Fruit fly (Drosophila melanogaster): ENCODE data around the gene GCC88.

Gene GCC88

dm6 chr3R:11200885-11201421 lies 29.4 kb downstream of the GCC88 start:
- peak; percentile 94 for TF ChIP-seq noc (tag; optimal IDR thresholded peaks at IDR 0.05)

DNA sequence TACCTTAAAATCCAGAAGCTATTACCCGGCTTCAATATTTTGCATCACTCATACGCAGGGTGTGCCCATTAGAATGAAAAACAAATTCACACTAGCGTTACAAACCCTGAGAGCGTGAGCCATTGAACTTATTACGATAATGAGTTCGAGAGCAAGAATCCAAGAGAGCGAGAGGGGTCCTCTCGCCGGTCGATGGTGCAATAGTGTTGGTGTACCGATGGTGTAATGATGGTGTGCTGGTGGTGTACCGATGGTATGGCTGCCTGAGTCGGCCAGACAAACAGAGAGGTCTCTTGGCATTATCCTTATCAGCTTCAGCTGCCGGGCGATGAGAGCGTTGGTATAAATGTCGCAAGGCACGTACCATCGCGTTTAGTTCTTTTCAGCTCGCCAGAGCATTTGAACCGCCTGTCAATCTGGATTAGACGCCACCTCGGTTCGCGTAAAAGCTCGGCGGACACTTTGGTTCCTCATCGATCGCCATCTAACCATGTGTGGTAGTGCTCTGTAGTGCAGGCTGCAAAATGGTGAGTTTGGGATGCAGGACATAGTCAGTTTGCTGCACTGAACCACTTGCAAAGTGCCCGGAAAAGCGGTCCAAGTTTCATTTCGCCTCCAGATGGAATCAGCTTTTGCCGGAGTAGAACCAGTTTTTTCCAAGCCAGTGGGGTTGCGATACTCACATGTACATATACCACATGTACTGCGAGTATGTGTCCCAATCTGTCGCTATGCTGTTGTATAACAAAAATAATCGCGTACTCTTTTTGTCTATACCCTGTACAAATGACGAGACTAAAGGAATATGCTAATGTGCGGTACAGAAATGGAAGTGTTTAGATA lies 30.1 kb downstream of the GCC88 start:
- TF ChIP-seq noc (tag; optimal IDR thresholded peaks at IDR 0.05), result no peak

dm6 chr3R:11199227-11199835 lies 31.1 kb downstream of the GCC88 start:
- TF ChIP-seq noc (tag; optimal IDR thresholded peaks at IDR 0.05), result peak; percentile 71

DNA sequence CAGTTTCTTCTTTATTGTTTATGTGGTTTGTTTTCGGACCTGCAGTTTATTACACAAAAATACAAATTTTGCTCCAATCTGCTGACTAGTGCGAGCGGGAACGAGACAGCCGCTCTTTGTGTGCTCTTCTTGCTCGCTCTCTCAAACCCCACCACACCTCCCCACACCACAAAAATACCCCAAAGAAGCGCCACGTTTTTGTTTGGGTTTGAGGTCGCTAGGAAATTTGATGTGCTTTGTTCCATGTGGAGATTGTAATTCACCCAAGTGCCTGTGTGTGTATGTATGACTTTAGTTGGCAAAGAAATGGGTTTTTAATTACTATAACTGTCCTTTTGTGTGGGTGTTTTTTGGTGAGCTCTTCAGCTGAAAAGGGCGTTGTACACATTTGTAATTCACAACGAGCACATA lies 32.3 kb downstream of the GCC88 start:
- TF ChIP-seq noc (tag; optimal IDR thresholded peaks at IDR 0.05), result peak; percentile 34

dm6 chr3R:11197389-11197716 lies 33.0 kb downstream of the GCC88 start, which contains the start of gene cu:
Gene cu, plus strand, starts transcription at chr3R:11197592.
- TF ChIP-seq noc (tag; optimal IDR thresholded peaks at IDR 0.05), result no peak

- peak; percentile 98 for TF ChIP-seq noc (tag; optimal IDR thresholded peaks at IDR 0.05)
Observed at dm6 chr3R:11196648-11197388, 33.6 kb downstream of the GCC88 start.

DNA sequence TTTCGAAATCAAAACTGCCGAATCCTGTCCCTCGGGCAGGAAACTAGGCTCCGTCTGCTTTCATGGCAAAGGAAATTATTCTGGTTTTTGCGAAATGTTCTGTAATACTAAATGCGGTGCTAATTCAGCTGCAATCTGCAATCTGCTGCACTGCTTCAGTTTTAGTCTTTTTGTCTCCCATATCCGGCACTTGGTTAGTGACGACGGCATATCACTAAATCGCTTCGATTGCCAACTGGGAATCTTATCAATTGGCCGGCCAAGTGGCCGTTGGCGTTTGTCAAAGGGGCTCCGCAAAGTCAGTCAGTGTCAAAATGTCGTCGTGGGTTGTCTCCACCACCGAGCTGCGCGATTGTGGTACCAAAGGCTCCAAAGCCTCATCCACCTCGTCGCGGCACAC lies 34.6 kb downstream of the GCC88 start, which contains the start of gene CG18577:
CG18577 (plus strand) TSS at position 301 of the 400 bp plus-strand sequence.
- TF ChIP-seq noc (tag; optimal IDR thresholded peaks at IDR 0.05), result no peak

dm6 chr3R:11178300-11178699 lies 52.1 kb downstream of the GCC88 start:
- no peak for TF ChIP-seq noc (tag; optimal IDR thresholded peaks at IDR 0.05)

All from whole organism, larva.